Fruit fly (Drosophila melanogaster) S2 (cell line): Measurements from ENCODE around the gene CG4318.

Source experiments
- CG8478 ChIP-seq: fragments of >200 bp; optimal IDR thresholded peaks from 2 replicates; lab custom pipeline; 2018
- CTCF ChIP-seq, 2 experiments: fragments of >200 bp; optimal IDR thresholded peaks; 2 replicates each; lab custom pipeline; 2018

dm6 chrX:13128750-13129152 lies 26.0 kb downstream of the CG4318 start, which contains the start of the genes CG32638, CG15717 and MFS10:
- no peak for TF ChIP-seq CG8478 (lab: Kevin White, UChicago)
- TF ChIP-seq CTCF (optimal IDR thresholded peaks at IDR 0.05; lab: Kevin White, UChicago), result peak in 1 of 2 experiments; percentile 12
